Worm (Caenorhabditis elegans) whole organism, midembryonic: ENCODE results near the gene letm-1.

Source experiments
- T22C8.4 ChIP-seq: fragments of 200-800 bp; sonication (Bioruptor generic); IDR thresholded peaks from 2 replicates; pipeline ENCODE4 v1.3.6; 2022; ENCODE audit warnings: missing genetic modification characterization, missing compliant biosample characterization
- cog-1 ChIP-seq: sonication (generic microtip); optimal IDR thresholded peaks from 2 replicates; lab custom pipeline; 2016; ENCODE audit warnings: missing genetic modification characterization, missing compliant biosample characterization
- flt-1 ChIP-seq: fragments of 200-800 bp; sonication (Bioruptor generic); IDR thresholded peaks from 2 replicates; pipeline ENCODE4 v1.3.6; 2022; ENCODE audit warnings: missing genetic modification characterization, missing compliant biosample characterization
- klf-2 ChIP-seq: fragments of 200-800 bp; sonication (Bioruptor generic); conservative IDR thresholded peaks from 2 replicates; pipeline ENCODE4 v1.3.6; 2022; ENCODE audit warnings: missing genetic modification reagents, missing genetic modification characterization, missing compliant biosample characterization
- med-1 ChIP-seq: sonication (generic microtip); optimal IDR thresholded peaks from 2 replicates; lab custom pipeline; 2017; ENCODE audit warnings: missing genetic modification characterization, mild to moderate bottlenecking, missing compliant biosample characterization, antibody characterized with exemption, missing genetic modification reagents; ENCODE audit not compliant: insufficient read depth
- ref-1 ChIP-seq: fragments of 200-800 bp; sonication (Bioruptor generic); conservative IDR thresholded peaks from 2 replicates; pipeline ENCODE4 v1.3.6; 2022; ENCODE audit warnings: missing genetic modification reagents, missing genetic modification characterization, missing compliant biosample characterization
- tab-1 ChIP-seq: fragments of 200-800 bp; sonication (Bioruptor generic); IDR thresholded peaks from 2 replicates; pipeline ENCODE4 v1.3.6; 2022; ENCODE audit warnings: missing genetic modification characterization, missing compliant biosample characterization
- ztf-23 ChIP-seq: fragments of 200-800 bp; sonication (Bioruptor generic); IDR thresholded peaks from 2 replicates; pipeline ENCODE4 v1.3.6; 2022; ENCODE audit warnings: missing genetic modification reagents, missing genetic modification characterization, missing compliant biosample characterization
- ztf-29 ChIP-seq: fragments of 200-800 bp; sonication (Bioruptor generic); IDR thresholded peaks from 2 replicates; pipeline ENCODE4 v1.3.6; 2022; ENCODE audit warnings: missing genetic modification reagents, missing genetic modification characterization, missing compliant biosample characterization

Gene letm-1

ce11 chrV:13660660-13661325, at the start of gene letm-1:
Gene letm-1 (plus strand): TSS chrV:13661257.
- TF ChIP-seq tab-1 = no peak
- no peak for TF ChIP-seq ref-1 (GFP tag; lab: Robert Waterston, UW)
- TF ChIP-seq med-1 = no peak
- TF ChIP-seq cog-1 (tag; lab: Kevin White, UChicago) = no peak
- no peak for TF ChIP-seq flt-1

- TF ChIP-seq cog-1 (tag; lab: Kevin White, UChicago) (no peak), klf-2 (GFP tag; lab: Robert Waterston, UW) (no peak), tab-1 (no peak), ztf-29 (GFP tag; lab: Robert Waterston, UW) (no peak), flt-1 (no peak), ztf-23 (GFP tag; lab: Robert Waterston, UW) (no peak), ref-1 (GFP tag; lab: Robert Waterston, UW) (no peak), med-1 (no peak), T22C8.4 (no peak)
These were observed 49.3 kb upstream of the letm-1 start, which contains the start of gene spig-9 for ce11 chrV:13611782-13612181. Gene spig-9 (minus strand): TSS chrV:13611882.

ce11 chrV:13613870-13614269, 47.2 kb upstream of the letm-1 start, which contains the start of gene F53F4.7:
Gene F53F4.7 (minus strand): TSS chrV:13613970.
- TF ChIP-seq ref-1 (GFP tag; lab: Robert Waterston, UW) (no peak), ztf-29 (GFP tag; lab: Robert Waterston, UW) (no peak), cog-1 (tag; lab: Kevin White, UChicago) (no peak), klf-2 (GFP tag; lab: Robert Waterston, UW) (no peak), flt-1 (no peak), T22C8.4 (no peak), tab-1 (no peak), ztf-23 (GFP tag; lab: Robert Waterston, UW) (no peak), med-1 (no peak)

DNA sequence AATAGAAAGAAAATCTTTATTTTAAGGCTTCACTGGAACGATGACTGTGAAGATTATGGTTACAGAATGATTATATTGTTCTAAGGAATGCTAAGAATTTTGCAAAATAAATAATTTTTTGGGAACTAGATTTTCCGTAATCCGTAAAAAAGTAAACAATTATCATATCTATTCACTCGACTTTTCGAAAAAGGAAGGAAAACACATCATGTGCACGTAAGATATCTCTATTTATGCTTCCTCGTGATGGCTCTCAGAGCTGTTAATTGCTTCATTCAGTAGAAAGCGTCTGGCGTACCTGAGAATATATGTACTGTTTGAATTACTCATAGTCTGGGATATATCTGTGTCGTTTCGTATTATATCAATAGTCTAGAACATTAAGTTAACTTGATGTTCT, 41.3 kb upstream of the letm-1 start, which contains the start of gene srd-11:
Gene srd-11 (minus strand): TSS at position 101 of the 400 bp plus-strand sequence.
- no peak for TF ChIP-seq klf-2 (GFP tag; lab: Robert Waterston, UW)

DNA sequence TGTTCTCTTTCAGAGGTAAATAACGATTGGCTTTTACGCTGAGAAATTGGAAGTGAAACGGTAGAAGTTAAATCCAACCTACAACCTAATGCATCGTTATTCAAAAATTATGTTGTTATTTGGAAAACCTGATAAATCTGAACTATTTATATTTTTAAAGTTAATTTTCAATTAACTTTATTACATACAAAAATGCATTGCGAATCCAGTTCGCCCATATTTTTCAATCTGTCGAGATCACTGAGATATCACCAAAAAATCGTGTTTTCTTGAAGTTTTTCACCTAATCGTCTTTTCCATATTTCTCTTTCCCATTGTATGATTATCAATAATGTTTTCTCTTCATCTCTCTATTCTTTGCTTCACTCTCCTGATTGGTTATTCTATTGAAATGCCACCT, 40.4 kb upstream of the letm-1 start, which contains the start of gene F53F4.15:
Gene F53F4.15 (plus strand): TSS at position 301 of the 400 bp plus-strand sequence.
- no peak for TF ChIP-seq ref-1 (GFP tag; lab: Robert Waterston, UW)
- TF ChIP-seq T22C8.4 = no peak

DNA sequence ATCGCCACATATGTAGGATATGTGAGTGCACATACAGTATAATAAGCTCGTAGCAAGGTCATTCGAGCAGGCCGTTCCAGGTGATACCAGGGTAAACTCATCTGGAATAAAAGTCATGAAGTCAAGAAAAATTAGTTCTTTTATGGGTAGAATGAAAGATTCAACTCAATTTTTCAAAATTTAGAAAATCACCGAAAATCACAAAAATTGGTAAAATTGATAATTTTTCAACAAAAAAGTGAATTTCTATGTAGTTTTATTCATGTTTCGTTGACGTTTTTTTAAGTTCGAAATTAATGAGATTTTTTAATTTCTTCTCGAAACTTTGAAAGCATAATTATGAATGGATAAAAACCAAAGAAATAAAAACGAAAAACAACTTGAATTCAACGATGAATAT, 39.3 kb upstream of the letm-1 start, which contains the start of gene F53F4.16:
Gene F53F4.16 (minus strand): TSS at position 101 of the 400 bp plus-strand sequence.
- TF ChIP-seq flt-1 (no peak), klf-2 (GFP tag; lab: Robert Waterston, UW) (no peak), med-1 (no peak), T22C8.4 (no peak), tab-1 (no peak), ztf-23 (GFP tag; lab: Robert Waterston, UW) (no peak), ztf-29 (GFP tag; lab: Robert Waterston, UW) (no peak), ref-1 (GFP tag; lab: Robert Waterston, UW) (no peak), cog-1 (tag; lab: Kevin White, UChicago) (no peak)

DNA sequence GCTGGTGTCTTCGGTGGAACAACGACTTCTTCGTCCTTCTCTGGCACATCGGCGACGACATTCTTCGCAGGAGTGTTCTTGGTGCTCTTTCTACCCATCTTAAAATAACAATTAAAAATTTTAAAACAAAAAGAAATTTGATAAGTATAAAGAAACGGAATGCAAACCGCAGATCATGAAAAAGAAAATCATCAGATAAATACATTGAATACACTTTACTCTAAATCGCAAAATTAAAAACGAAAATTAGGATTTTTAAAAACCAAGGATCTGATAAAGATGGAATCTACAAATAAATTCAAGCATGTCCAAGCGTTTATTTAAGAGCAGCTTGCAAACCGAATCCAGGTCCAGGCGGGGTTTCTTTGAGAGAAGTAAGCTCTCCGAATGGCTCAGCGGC, 36.6 kb upstream of the letm-1 start, which contains the start of gene F53F4.11:
Gene F53F4.11 (minus strand): TSS at position 101 of the 400 bp plus-strand sequence.
- TF ChIP-seq flt-1 = no peak
- no peak for TF ChIP-seq tab-1
- no peak for TF ChIP-seq T22C8.4
- TF ChIP-seq ztf-23 (GFP tag; lab: Robert Waterston, UW) = no peak
- no peak for TF ChIP-seq klf-2 (GFP tag; lab: Robert Waterston, UW)
- no peak for TF ChIP-seq med-1
- no peak for TF ChIP-seq ref-1 (GFP tag; lab: Robert Waterston, UW)
- no peak for TF ChIP-seq cog-1 (tag; lab: Kevin White, UChicago)
- TF ChIP-seq ztf-29 (GFP tag; lab: Robert Waterston, UW) = no peak

DNA sequence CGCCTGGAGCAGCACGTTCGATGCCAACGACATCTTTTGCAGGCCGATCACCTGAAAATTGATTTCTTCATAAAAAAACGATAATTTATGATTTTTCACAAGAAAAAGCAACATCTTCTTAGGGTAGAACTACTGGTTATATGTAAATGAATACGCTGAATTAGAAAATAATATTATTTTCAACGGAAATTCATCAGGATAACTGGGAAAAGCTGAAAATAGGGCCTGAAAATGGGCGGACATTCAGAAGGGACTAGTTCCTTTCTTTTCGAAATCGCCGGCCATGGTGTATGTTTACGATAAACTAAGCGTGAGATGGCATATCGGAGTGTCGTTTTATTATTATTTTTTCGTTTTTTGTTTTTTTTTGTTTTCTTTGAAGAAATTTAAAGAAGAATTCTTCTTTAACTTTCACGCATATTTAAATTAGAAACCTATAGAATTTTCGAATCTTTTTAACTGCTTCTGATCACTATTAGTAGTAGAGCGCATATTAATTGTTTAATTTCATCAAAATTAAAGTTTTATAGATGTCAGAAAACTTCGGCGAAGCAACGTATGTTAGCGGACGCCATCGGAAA, 35.5 kb upstream of the letm-1 start, which contains the start of the genes nduv-2 and F53F4.12:
Gene nduv-2 (minus strand): TSS at position 51 of the 581 bp plus-strand sequence.
Gene F53F4.12 (plus strand): TSS at position 531 of the 581 bp plus-strand sequence.
- TF ChIP-seq ztf-23 (GFP tag; lab: Robert Waterston, UW) (no peak), cog-1 (tag; lab: Kevin White, UChicago) (no peak), tab-1 (no peak), ztf-29 (GFP tag; lab: Robert Waterston, UW) (no peak), med-1 (no peak)

DNA sequence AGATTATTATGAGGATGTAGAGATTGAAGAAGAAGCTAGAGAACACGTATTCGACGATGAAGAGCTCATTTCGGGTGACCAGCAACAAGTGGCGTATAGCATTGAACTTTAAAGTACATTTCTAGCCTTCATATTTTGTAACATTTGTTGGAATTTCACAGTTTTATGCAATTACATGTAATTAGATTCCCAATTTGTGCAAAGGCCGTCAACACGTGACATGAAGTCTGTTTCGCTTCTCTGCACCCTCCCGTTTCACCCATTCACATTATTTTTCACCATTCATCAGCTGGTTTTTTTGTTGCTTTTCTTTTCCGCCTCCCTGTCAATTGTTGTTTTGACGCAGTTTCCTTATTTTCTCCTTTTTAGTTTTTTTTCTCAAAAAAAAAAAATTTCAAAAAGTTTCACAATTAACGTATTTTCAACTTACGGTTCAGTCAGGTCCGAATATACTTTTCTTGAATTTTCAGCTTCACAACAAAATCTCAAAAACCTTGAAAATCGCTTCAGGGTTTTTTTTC, 33.9 kb upstream of the letm-1 start, which contains the start of gene sde-2:
Gene sde-2 (plus strand): TSS at position 471 of the 521 bp plus-strand sequence.
- TF ChIP-seq ztf-29 (GFP tag; lab: Robert Waterston, UW) = no peak
- no peak for TF ChIP-seq flt-1
- TF ChIP-seq cog-1 (tag; lab: Kevin White, UChicago) = no peak
- TF ChIP-seq ztf-23 (GFP tag; lab: Robert Waterston, UW) = no peak
- no peak for TF ChIP-seq ref-1 (GFP tag; lab: Robert Waterston, UW)
- no peak for TF ChIP-seq klf-2 (GFP tag; lab: Robert Waterston, UW)
- no peak for TF ChIP-seq med-1
- no peak for TF ChIP-seq T22C8.4

ce11 chrV:13634149-13634548, 26.9 kb upstream of the letm-1 start, which contains the start of gene H37A05.2:
Gene H37A05.2 (minus strand): TSS chrV:13634249.
- TF ChIP-seq ztf-29 (GFP tag; lab: Robert Waterston, UW) (no peak), med-1 (no peak), klf-2 (GFP tag; lab: Robert Waterston, UW) (no peak), flt-1 (no peak), tab-1 (no peak), ref-1 (GFP tag; lab: Robert Waterston, UW) (no peak), cog-1 (tag; lab: Kevin White, UChicago) (no peak)
